Worm (Caenorhabditis elegans): ENCODE data around the gene F58B4.6.
A peak's percentile ranks its signal among the peaks of the same experiment; 100 is the strongest.

Gene F58B4.6

ce11 chrV:10924731-10925130 is at the start of gene F58B4.6:
Gene F58B4.6 (plus strand): TSS chrV:10925031.
- TF ChIP-seq elt-3 (tag; optimal IDR thresholded peaks at IDR 0.05) (no peak), ceh-43 (GFP tag; optimal IDR thresholded peaks at IDR 0.05) (no peak), ces-1 (GFP tag; optimal IDR thresholded peaks at IDR 0.05) (peak; percentile 28), tbx-8 (GFP tag; optimal IDR thresholded peaks at IDR 0.05) (no peak)

- TF ChIP-seq lsy-2 (tag; optimal IDR thresholded peaks at IDR 0.05) (no peak), ham-2 (GFP tag; optimal IDR thresholded peaks at IDR 0.05) (no peak), zip-8 (tag; optimal IDR thresholded peaks at IDR 0.05) (no peak), unc-39 (tag; optimal IDR thresholded peaks at IDR 0.05) (no peak), mls-2 (tag; optimal IDR thresholded peaks at IDR 0.05) (no peak), nhr-76 (tag; optimal IDR thresholded peaks at IDR 0.05) (no peak)
Observed at ce11 chrV:10876512-10876911, 48.3 kb upstream of the F58B4.6 start.

- TF ChIP-seq unc-62 (GFP tag; optimal IDR thresholded peaks at IDR 0.05) (no peak), cnd-1 (tag; optimal IDR thresholded peaks at IDR 0.05) (no peak), ces-1 (GFP tag; optimal IDR thresholded peaks at IDR 0.05) (no peak), elt-1 (tag; optimal IDR thresholded peaks at IDR 0.05; ENCODE audit: borderline replicate concordance, insufficient read depth) (no peak), ztf-11 (tag; optimal IDR thresholded peaks at IDR 0.05) (no peak), unc-39 (tag; optimal IDR thresholded peaks at IDR 0.05) (no peak), zip-8 (tag; optimal IDR thresholded peaks at IDR 0.05) (no peak), snpc-4 (tag; optimal IDR thresholded peaks at IDR 0.05) (no peak), sem-2 (GFP tag; optimal IDR thresholded peaks at IDR 0.05) (no peak)
Observed at ce11 chrV:10877808-10878600, 46.8 kb upstream of the F58B4.6 start.

- TF ChIP-seq ces-1 (GFP tag; optimal IDR thresholded peaks at IDR 0.05) (peak; percentile 97), tbx-8 (GFP tag; optimal IDR thresholded peaks at IDR 0.05) (no peak)
Observed at ce11 chrV:10880138-10880882, 44.5 kb upstream of the F58B4.6 start, which contains the start of gene F32D8.1. Gene F32D8.1 (plus strand): TSS chrV:10880832.

ce11 chrV:10883478-10883877 is 41.4 kb upstream of the F58B4.6 start, which contains the start of gene F32D8.2:
Gene F32D8.2 (plus strand): TSS chrV:10883778.
- no peak for TF ChIP-seq nhr-12 (tag; optimal IDR thresholded peaks at IDR 0.05)

- no peak for TF ChIP-seq snpc-4 (tag; optimal IDR thresholded peaks at IDR 0.05)
- no peak for TF ChIP-seq nhr-12 (tag; optimal IDR thresholded peaks at IDR 0.05)
- no peak for TF ChIP-seq M03D4.4 (tag; optimal IDR thresholded peaks at IDR 0.05)
- no peak for TF ChIP-seq ham-2 (GFP tag; optimal IDR thresholded peaks at IDR 0.05)
- no peak for TF ChIP-seq elt-1 (tag; optimal IDR thresholded peaks at IDR 0.05; ENCODE audit: borderline replicate concordance, insufficient read depth)
- no peak for TF ChIP-seq lin-13 (tag; optimal IDR thresholded peaks at IDR 0.05)
- TF ChIP-seq tbx-8 (GFP tag; optimal IDR thresholded peaks at IDR 0.05), result no peak
- TF ChIP-seq nhr-76 (tag; optimal IDR thresholded peaks at IDR 0.05), result no peak
- TF ChIP-seq ces-1 (GFP tag; optimal IDR thresholded peaks at IDR 0.05), result no peak
- TF ChIP-seq ceh-39 (tag; optimal IDR thresholded peaks at IDR 0.05), result no peak
- TF ChIP-seq mab-5 (tag; optimal IDR thresholded peaks at IDR 0.05), result no peak
Observed at ce11 chrV:10886405-10886887, 38.4 kb upstream of the F58B4.6 start, which contains the start of gene F32D8.3. Gene F32D8.3 (plus strand): TSS chrV:10886837.

- no peak for TF ChIP-seq sem-2 (GFP tag; optimal IDR thresholded peaks at IDR 0.05)
- no peak for TF ChIP-seq elt-1 (tag; optimal IDR thresholded peaks at IDR 0.05; ENCODE audit: borderline replicate concordance, insufficient read depth)
- no peak for TF ChIP-seq nhr-76 (tag; optimal IDR thresholded peaks at IDR 0.05)
- no peak for TF ChIP-seq ham-2 (GFP tag; optimal IDR thresholded peaks at IDR 0.05)
Observed at ce11 chrV:10887564-10887963, 37.3 kb upstream of the F58B4.6 start.

- no peak for TF ChIP-seq sptf-1 (tag; optimal IDR thresholded peaks at IDR 0.05)
- no peak for TF ChIP-seq sem-2 (GFP tag; optimal IDR thresholded peaks at IDR 0.05)
- TF ChIP-seq flh-1 (GFP tag; optimal IDR thresholded peaks at IDR 0.05), result no peak
- TF ChIP-seq nhr-12 (tag; optimal IDR thresholded peaks at IDR 0.05), result no peak
- TF ChIP-seq ztf-11 (tag; optimal IDR thresholded peaks at IDR 0.05), result no peak
- no peak for TF ChIP-seq ceh-83 (GFP tag; optimal IDR thresholded peaks at IDR 0.05)
- no peak for TF ChIP-seq nhr-2 (tag; optimal IDR thresholded peaks at IDR 0.05)
- no peak for TF ChIP-seq hlh-1 (tag; optimal IDR thresholded peaks at IDR 0.05)
- TF ChIP-seq nhr-28 (tag; optimal IDR thresholded peaks at IDR 0.05), result no peak
- no peak for TF ChIP-seq nhr-237 (tag; optimal IDR thresholded peaks at IDR 0.05)
- TF ChIP-seq tbx-8 (GFP tag; optimal IDR thresholded peaks at IDR 0.05), result no peak
- TF ChIP-seq M03D4.4 (tag; optimal IDR thresholded peaks at IDR 0.05), result no peak
- TF ChIP-seq elt-3 (tag; optimal IDR thresholded peaks at IDR 0.05), result no peak
- TF ChIP-seq unc-39 (tag; optimal IDR thresholded peaks at IDR 0.05), result no peak
Observed at ce11 chrV:10888153-10888552, 36.7 kb upstream of the F58B4.6 start.

All from whole organism, mixed stage, embryonic.